Fruit fly (Drosophila melanogaster) whole organism, embryonic: ENCODE data around the gene CG9302.

Experiments used
- Antp ChIP-seq: fragments of 200-800 bp; sonication (Bioruptor generic); optimal IDR thresholded peaks from 3 replicates; lab custom pipeline; 2016; ENCODE audit warnings: missing biosample characterization, missing genetic modification characterization
- CG10267 ChIP-seq: fragments of 200-800 bp; sonication (Bioruptor generic); optimal IDR thresholded peaks from 2 replicates; lab custom pipeline; 2018; ENCODE audit warnings: missing biosample characterization, mild to moderate bottlenecking, missing genetic modification characterization, moderate library complexity
- CG10565 ChIP-seq: fragments of 200-800 bp; sonication (Bioruptor generic); optimal IDR thresholded peaks from 3 replicates; lab custom pipeline; 2016; ENCODE audit warnings: missing biosample characterization, mild to moderate bottlenecking, missing genetic modification characterization
- CG11560 ChIP-seq: fragments of 200-800 bp; sonication (Bioruptor generic); IDR thresholded peaks from 3 replicates; pipeline ENCODE4 v1.3.6; 2022; ENCODE audit warnings: missing biosample characterization, missing genetic modification characterization
- CG12071 ChIP-seq: fragments of 200-800 bp; sonication (Bioruptor generic); optimal IDR thresholded peaks from 3 replicates; lab custom pipeline; 2018; ENCODE audit warnings: missing biosample characterization, mild to moderate bottlenecking, missing genetic modification characterization
- CG1233 ChIP-seq: fragments of 200-800 bp; sonication (Bioruptor generic); optimal IDR thresholded peaks from 4 replicates; lab custom pipeline; 2018; ENCODE audit warnings: missing biosample characterization, mild to moderate bottlenecking, missing genetic modification characterization
- CG12769 ChIP-seq: fragments of 200-800 bp; sonication (Bioruptor generic); optimal IDR thresholded peaks from 2 replicates; lab custom pipeline; 2019; ENCODE audit warnings: missing biosample characterization, mild to moderate bottlenecking, missing genetic modification characterization, moderate library complexity
- CG15073 ChIP-seq: fragments of 200-800 bp; sonication (Bioruptor generic); optimal IDR thresholded peaks from 2 replicates; lab custom pipeline; 2016; ENCODE audit warnings: missing biosample characterization, missing genetic modification characterization
- CG15514 ChIP-seq: fragments of 200-800 bp; sonication (Bioruptor generic); optimal IDR thresholded peaks from 3 replicates; lab custom pipeline; 2017; ENCODE audit warnings: missing biosample characterization, missing genetic modification characterization, mild to moderate bottlenecking, moderate library complexity, missing genetic modification reagents
- CG1602 ChIP-seq: fragments of 200-800 bp; sonication (Bioruptor generic); optimal IDR thresholded peaks from 3 replicates; lab custom pipeline; 2016; ENCODE audit warnings: missing biosample characterization, missing genetic modification characterization
- CG17328 ChIP-seq: fragments of 200-800 bp; sonication (Bioruptor generic); IDR thresholded peaks from 2 replicates; pipeline ENCODE4 v1.3.6; 2022; ENCODE audit warnings: missing biosample characterization, missing genetic modification characterization
- CG17568 ChIP-seq: fragments of 200-800 bp; sonication (Bioruptor generic); optimal IDR thresholded peaks from 2 replicates; lab custom pipeline; 2018; ENCODE audit warnings: missing biosample characterization, mild to moderate bottlenecking, missing genetic modification characterization, moderate library complexity
- CG17829 ChIP-seq: fragments of 200-800 bp; optimal IDR thresholded peaks from 2 replicates; lab custom pipeline; 2019; ENCODE audit warnings: missing biosample characterization, mild to moderate bottlenecking, missing genetic modification characterization, moderate library complexity
- CG1792 ChIP-seq: fragments of 200-800 bp; sonication (Bioruptor generic); optimal IDR thresholded peaks from 2 replicates; lab custom pipeline; 2016; ENCODE audit warnings: missing biosample characterization, missing genetic modification characterization
- CG18619 ChIP-seq: fragments of 200-800 bp; sonication (Bioruptor generic); optimal IDR thresholded peaks from 3 replicates; lab custom pipeline; 2017; ENCODE audit warnings: missing biosample characterization, mild to moderate bottlenecking, missing genetic modification characterization
- CG2202 ChIP-seq: fragments of 200-800 bp; sonication (Bioruptor generic); optimal IDR thresholded peaks from 2 replicates; lab custom pipeline; 2018; ENCODE audit warnings: missing biosample characterization, mild to moderate bottlenecking, missing genetic modification characterization
- CG30403 ChIP-seq: fragments of 200-800 bp; sonication (Bioruptor generic); optimal IDR thresholded peaks from 3 replicates; lab custom pipeline; 2016; ENCODE audit warnings: missing biosample characterization, missing genetic modification characterization
- CG32532 ChIP-seq: fragments of 200-800 bp; sonication (Bioruptor generic); IDR thresholded peaks from 2 replicates; pipeline ENCODE4 v1.3.6; 2022; ENCODE audit warnings: missing biosample characterization, missing genetic modification characterization
- CG33213 ChIP-seq: fragments of 200-800 bp; sonication (Bioruptor generic); optimal IDR thresholded peaks from 3 replicates; lab custom pipeline; 2016; ENCODE audit warnings: missing biosample characterization, missing genetic modification characterization
- CG33557 ChIP-seq: fragments of 200-800 bp; sonication (Bioruptor generic); optimal IDR thresholded peaks from 2 replicates; lab custom pipeline; 2019; ENCODE audit warnings: missing biosample characterization, mild to moderate bottlenecking, missing genetic modification characterization, moderate library complexity
- CG4404 ChIP-seq: fragments of 200-800 bp; sonication (Bioruptor generic); IDR thresholded peaks from 2 replicates; pipeline ENCODE4 v1.3.6; 2022; ENCODE audit warnings: missing biosample characterization, missing genetic modification characterization
- CG4707 ChIP-seq: fragments of 200-800 bp; sonication (Bioruptor generic); optimal IDR thresholded peaks from 2 replicates; lab custom pipeline; 2018; ENCODE audit warnings: missing biosample characterization, mild to moderate bottlenecking, missing genetic modification characterization, moderate library complexity
- CG7357 ChIP-seq: fragments of 200-800 bp; sonication (Bioruptor generic); IDR thresholded peaks from 3 replicates; pipeline ENCODE4 v1.3.6; 2022; ENCODE audit warnings: missing biosample characterization, missing genetic modification characterization
- CG7928 ChIP-seq: fragments of 200-800 bp; sonication (Bioruptor generic); optimal IDR thresholded peaks from 2 replicates; lab custom pipeline; 2017; ENCODE audit warnings: missing biosample characterization, mild to moderate bottlenecking, missing genetic modification characterization
- Dbx ChIP-seq: fragments of 200-800 bp; sonication (Bioruptor generic); IDR thresholded peaks from 3 replicates; pipeline ENCODE4 v1.3.6; 2022; ENCODE audit warnings: missing biosample characterization, missing genetic modification characterization
- Dek ChIP-seq: fragments of 200-800 bp; sonication (Bioruptor generic); optimal IDR thresholded peaks from 3 replicates; lab custom pipeline; 2019; ENCODE audit warnings: missing biosample characterization, mild to moderate bottlenecking, missing genetic modification characterization, moderate library complexity
- Doc2 ChIP-seq: fragments of 200-800 bp; sonication (Bioruptor generic); IDR thresholded peaks from 2 replicates; pipeline ENCODE4 v1.3.6; 2022; ENCODE audit warnings: missing biosample characterization, missing genetic modification characterization
- E2f1 ChIP-seq: fragments of 200-800 bp; sonication (Bioruptor generic); IDR thresholded peaks from 2 replicates; pipeline ENCODE4 v1.3.6; 2022; ENCODE audit warnings: missing biosample characterization, missing genetic modification characterization
- E2f2 ChIP-seq: fragments of 200-800 bp; sonication (Bioruptor generic); IDR thresholded peaks from 2 replicates; pipeline ENCODE4 v1.3.6; 2022; ENCODE audit warnings: missing biosample characterization, missing genetic modification characterization
- HLH54F ChIP-seq: fragments of 200-800 bp; sonication (Bioruptor generic); optimal IDR thresholded peaks from 3 replicates; lab custom pipeline; 2016; ENCODE audit warnings: missing biosample characterization, missing genetic modification characterization
- HmgD ChIP-seq: fragments of 200-800 bp; sonication (Bioruptor generic); optimal IDR thresholded peaks from 3 replicates; lab custom pipeline; 2016; ENCODE audit warnings: missing biosample characterization, missing genetic modification characterization
- Mrtf ChIP-seq: fragments of 200-800 bp; sonication (Bioruptor generic); IDR thresholded peaks from 3 replicates; pipeline ENCODE4 v1.3.6; 2022; ENCODE audit warnings: missing biosample characterization, missing genetic modification characterization
- Rx ChIP-seq: fragments of 200-800 bp; sonication (Bioruptor generic); IDR thresholded peaks from 2 replicates; pipeline ENCODE4 v1.3.6; 2022; ENCODE audit warnings: missing biosample characterization, missing genetic modification characterization
- amos ChIP-seq: fragments of 200-800 bp; sonication (Bioruptor generic); IDR thresholded peaks from 2 replicates; pipeline ENCODE4 v1.3.6; 2022; ENCODE audit warnings: missing biosample characterization, missing genetic modification characterization; ENCODE audit not compliant: partially characterized antibody
- bigmax ChIP-seq: fragments of 200-800 bp; sonication (Bioruptor generic); optimal IDR thresholded peaks from 2 replicates; lab custom pipeline; 2018; ENCODE audit warnings: missing biosample characterization, mild to moderate bottlenecking, missing genetic modification characterization
- btn ChIP-seq: fragments of 200-800 bp; sonication (Bioruptor generic); optimal IDR thresholded peaks from 2 replicates; lab custom pipeline; 2016; ENCODE audit warnings: missing biosample characterization, missing genetic modification characterization
- chinmo ChIP-seq: fragments of 200-800 bp; sonication (Bioruptor generic); IDR thresholded peaks from 4 replicates; pipeline ENCODE4 v1.3.6; 2022; ENCODE audit warnings: missing biosample characterization, missing genetic modification characterization; ENCODE audit not compliant: partially characterized antibody
- chm ChIP-seq: fragments of 200-800 bp; sonication (Bioruptor generic); IDR thresholded peaks from 2 replicates; pipeline ENCODE4 v1.3.6; 2022; ENCODE audit warnings: missing biosample characterization, missing genetic modification characterization
- dmrt11E ChIP-seq: fragments of 200-800 bp; sonication (Bioruptor generic); optimal IDR thresholded peaks from 3 replicates; lab custom pipeline; 2018; ENCODE audit warnings: missing biosample characterization, mild to moderate bottlenecking, missing genetic modification characterization, moderate library complexity
- en ChIP-seq: fragments of 200-800 bp; sonication (Bioruptor generic); optimal IDR thresholded peaks from 2 replicates; lab custom pipeline; 2016; ENCODE audit warnings: missing biosample characterization, missing genetic modification characterization
- exex ChIP-seq: fragments of 200-800 bp; sonication (Bioruptor generic); optimal IDR thresholded peaks from 4 replicates; lab custom pipeline; 2018; ENCODE audit warnings: missing biosample characterization, mild to moderate bottlenecking, missing genetic modification characterization, moderate library complexity
- eyg ChIP-seq: fragments of 200-800 bp; sonication (Bioruptor generic); optimal IDR thresholded peaks from 3 replicates; lab custom pipeline; 2016; ENCODE audit warnings: missing biosample characterization, missing genetic modification characterization
- fd3F ChIP-seq: fragments of 200-800 bp; sonication (Bioruptor generic); optimal IDR thresholded peaks from 2 replicates; lab custom pipeline; 2018; ENCODE audit warnings: missing biosample characterization, mild to moderate bottlenecking, missing genetic modification characterization, moderate library complexity
- insv ChIP-seq, 2 experiments: fragments of 200-800 bp; sonication (Bioruptor generic); optimal IDR thresholded peaks; 3 replicates each; lab custom pipeline; 2016 to 2018; ENCODE audit warnings: missing biosample characterization in 2 of 2, missing genetic modification characterization in 2 of 2
- ken ChIP-seq: fragments of 200-800 bp; sonication (Bioruptor generic); IDR thresholded peaks from 3 replicates; pipeline ENCODE4 v1.3.6; 2022; ENCODE audit warnings: missing biosample characterization, missing genetic modification characterization
- prd ChIP-seq, 3 experiments: fragments of >200 bp in 2 of 3; fragments of 200-800 bp in 1 of 3; sonication (Bioruptor generic) in 1 of 3; optimal IDR thresholded peaks in 2 of 3; IDR thresholded peaks in 1 of 3; 2 replicates in 2 of 3; 3 replicates in 1 of 3; pipeline versions ENCODE4 v1.3.6 to Lab custom; 2017 to 2022; ENCODE audit warnings: missing biosample characterization in 1 of 3, missing genetic modification characterization in 1 of 3
- pum ChIP-seq: fragments of 200-800 bp; sonication (Bioruptor generic); optimal IDR thresholded peaks from 2 replicates; lab custom pipeline; 2016; ENCODE audit warnings: missing biosample characterization, missing genetic modification characterization
- slbo ChIP-seq: fragments of 200-800 bp; sonication (Bioruptor generic); IDR thresholded peaks from 2 replicates; pipeline ENCODE4 v1.3.6; 2022; ENCODE audit warnings: missing biosample characterization, missing genetic modification characterization
- tap ChIP-seq: fragments of 200-800 bp; optimal IDR thresholded peaks from 3 replicates; lab custom pipeline; 2019; ENCODE audit warnings: missing biosample characterization, mild to moderate bottlenecking, missing genetic modification characterization, moderate library complexity
- zfh1 ChIP-seq: fragments of 200-800 bp; sonication (Bioruptor generic); IDR thresholded peaks from 3 replicates; pipeline ENCODE4 v1.3.6; 2022; ENCODE audit warnings: missing biosample characterization, missing genetic modification characterization

CG9302 gene

DNA sequence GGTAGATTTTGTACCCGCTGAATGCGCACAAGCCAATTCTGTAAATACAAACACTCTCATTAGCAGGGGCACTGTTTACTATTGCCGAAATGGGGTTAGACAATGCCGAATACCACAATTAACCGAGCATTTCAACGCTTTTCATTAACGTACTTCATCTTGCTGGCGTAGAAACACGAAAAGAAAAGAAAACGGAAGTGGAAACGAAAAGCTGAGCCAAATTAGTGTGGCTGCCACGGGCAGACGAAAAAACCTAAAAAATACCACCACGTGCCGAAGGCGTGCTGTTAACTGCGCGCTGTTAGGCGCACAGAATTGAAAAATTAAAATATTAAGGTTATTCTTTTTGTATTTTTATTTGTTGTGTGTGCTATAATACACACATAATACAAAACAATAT lies 16.6 kb upstream of the CG9302 start, which contains the start of gene RpL24 (continued):
- TF ChIP-seq CG10267 (tag; lab: Kevin White, UChicago) (peak; percentile 84), en (GFP tag; lab: Kevin White, UChicago) (peak; percentile 94), Antp (GFP tag; lab: Kevin White, UChicago) (peak; percentile 70), Mrtf (GFP tag; lab: Robert Waterston, UW) (peak; percentile 59; the same call in 2 of the 3 replicates), pum (GFP tag; lab: Kevin White, UChicago) (peak; percentile 59), eyg (peak; percentile 88), CG33213 (GFP tag; lab: Kevin White, UChicago) (peak; percentile 97), CG12071 (GFP tag; lab: Kevin White, UChicago) (peak; percentile 96), CG1233 (GFP tag; lab: Kevin White, UChicago) (peak; percentile 96), CG2202 (peak; percentile 89), CG4404 (no peak), CG1602 (GFP tag; lab: Kevin White, UChicago) (peak; percentile 61), CG15073 (no peak), chm (peak; percentile 97), Dbx (GFP tag; lab: Robert Waterston, UW) (peak; percentile 89), CG33557 (GFP tag; lab: Kevin White, UChicago) (peak; percentile 83), CG4707 (GFP tag; lab: Kevin White, UChicago) (peak; percentile 91), Doc2 (GFP tag; lab: Robert Waterston, UW) (no peak), amos (GFP tag; lab: Robert Waterston, UW) (no peak), HLH54F (peak; percentile 83), exex (no peak), HmgD (GFP tag; lab: Kevin White, UChicago) (peak; percentile 50), CG12769 (tag; lab: Kevin White, UChicago) (no peak), prd (optimal IDR thresholded peaks at IDR 0.05; lab: Kevin White, UChicago) (no peak), prd (GFP tag; IDR thresholded peaks at IDR 0.05; lab: Robert Waterston, UW) (peak; percentile 63; the same call in 2 of the 3 replicates), CG10565 (GFP tag; lab: Kevin White, UChicago) (peak; percentile 70), fd3F (GFP tag; lab: Kevin White, UChicago) (peak; percentile 79), Rx (GFP tag; lab: Robert Waterston, UW) (peak; percentile 90), bigmax (GFP tag; lab: Kevin White, UChicago) (peak; percentile 77), E2f1 (GFP tag; lab: Robert Waterston, UW) (peak; percentile 74), chinmo (GFP tag; lab: Robert Waterston, UW) (no peak), zfh1 (GFP tag; lab: Robert Waterston, UW) (peak; percentile 93), btn (GFP tag; lab: Kevin White, UChicago) (peak; percentile 89), insv (GFP tag; optimal IDR thresholded peaks at IDR 0.05; lab: Kevin White, UChicago) (peak in 1 of 2 experiments; percentile 80), CG30403 (GFP tag; lab: Kevin White, UChicago) (peak; percentile 81), CG1792 (GFP tag; lab: Kevin White, UChicago) (peak; percentile 80), CG17328 (GFP tag; lab: Robert Waterston, UW) (peak; percentile 96), CG15514 (GFP tag; lab: Kevin White, UChicago) (peak; percentile 94), CG17568 (peak; percentile 96), slbo (GFP tag; lab: Robert Waterston, UW) (peak; percentile 75), CG7357 (GFP tag; lab: Robert Waterston, UW) (peak; percentile 37; the same call in 1 of the 3 replicates), tap (tag; lab: Kevin White, UChicago) (peak; percentile 77), Dek (tag; lab: Kevin White, UChicago) (peak; percentile 74), CG7928 (peak; percentile 72), CG18619 (peak; percentile 95), CG32532 (GFP tag; lab: Robert Waterston, UW) (peak; percentile 94), ken (GFP tag; lab: Robert Waterston, UW) (peak; percentile 90), CG17829 (tag; lab: Kevin White, UChicago) (peak; percentile 82), E2f2 (GFP tag; lab: Robert Waterston, UW) (peak; percentile 82), CG11560 (tag; lab: Robert Waterston, UW) (no peak), dmrt11E (tag; lab: Kevin White, UChicago) (peak; percentile 84)
